Worm (Caenorhabditis elegans) whole organism, L2 larva: Measurements from ENCODE around the gene B0294.3.

ENCODE experiments used
- C34F6.9 ChIP-seq: fragments of 150-350 bp; optimal IDR thresholded peaks from 2 replicates; lab custom pipeline; 2014; ENCODE audit warnings: missing biosample characterization, missing genetic modification characterization
- F13H6.1 ChIP-seq: sonication (generic microtip); optimal IDR thresholded peaks from 2 replicates; lab custom pipeline; 2016; ENCODE audit warnings: missing genetic modification characterization, missing compliant biosample characterization
- R02D3.7 ChIP-seq: fragments of 150-350 bp; optimal IDR thresholded peaks from 2 replicates; lab custom pipeline; 2014; ENCODE audit warnings: missing biosample characterization, missing genetic modification characterization
- Y55F3AM.14 ChIP-seq: fragments of 200-800 bp; sonication (Bioruptor generic); optimal IDR thresholded peaks from 2 replicates; lab custom pipeline; 2018; ENCODE audit warnings: mild to moderate bottlenecking, missing genetic modification characterization, missing compliant biosample characterization
- ZK546.5 ChIP-seq: sonication (generic microtip); optimal IDR thresholded peaks from 2 replicates; lab custom pipeline; 2017; ENCODE audit warnings: missing biosample characterization, missing genetic modification characterization
- aly-2 ChIP-seq: fragments of 150-350 bp; optimal IDR thresholded peaks from 2 replicates; lab custom pipeline; 2014; ENCODE audit warnings: missing biosample characterization, missing genetic modification characterization
- ama-1 ChIP-seq: fragments of 150-350 bp; optimal IDR thresholded peaks from 2 replicates; lab custom pipeline; 2018; ENCODE audit warnings: inconsistent platforms
- blmp-1 ChIP-seq: sonication (generic microtip); optimal IDR thresholded peaks from 2 replicates; lab custom pipeline; 2017; ENCODE audit warnings: missing genetic modification characterization, mild to moderate bottlenecking, missing compliant biosample characterization, antibody characterized with exemption, moderate library complexity; ENCODE audit not compliant: insufficient read depth
- ceh-16 ChIP-seq: fragments of 150-350 bp; optimal IDR thresholded peaks from 2 replicates; lab custom pipeline; 2014; ENCODE audit warnings: missing biosample characterization, missing genetic modification characterization
- ceh-82 ChIP-seq: fragments of 150-350 bp; optimal IDR thresholded peaks from 2 replicates; lab custom pipeline; 2014; ENCODE audit warnings: missing biosample characterization, missing genetic modification characterization
- crh-2 ChIP-seq: sonication (generic microtip); optimal IDR thresholded peaks from 2 replicates; lab custom pipeline; 2017; ENCODE audit warnings: missing biosample characterization, missing genetic modification characterization
- dmd-4 ChIP-seq: sonication (generic microtip); optimal IDR thresholded peaks from 2 replicates; lab custom pipeline; 2017; ENCODE audit warnings: missing biosample characterization, missing genetic modification characterization
- egl-27 ChIP-seq: sonication (generic microtip); optimal IDR thresholded peaks from 3 replicates; lab custom pipeline; 2017; ENCODE audit warnings: missing biosample characterization, missing genetic modification reagents, missing genetic modification characterization
- elt-1 ChIP-seq: fragments of 150-350 bp; optimal IDR thresholded peaks from 2 replicates; lab custom pipeline; 2014; ENCODE audit warnings: missing biosample characterization, missing genetic modification characterization
- elt-3 ChIP-seq: sonication (generic microtip); optimal IDR thresholded peaks from 2 replicates; lab custom pipeline; 2017; ENCODE audit warnings: missing biosample characterization, missing genetic modification characterization
- fos-1 ChIP-seq: fragments of 150-350 bp; optimal IDR thresholded peaks from 2 replicates; lab custom pipeline; 2014; ENCODE audit warnings: missing biosample characterization, missing genetic modification characterization
- gmeb-1 ChIP-seq: fragments of 150-350 bp; optimal IDR thresholded peaks from 2 replicates; lab custom pipeline; 2014; ENCODE audit warnings: missing biosample characterization, missing genetic modification characterization
- lin-11 ChIP-seq: fragments of 150-350 bp; sonication (generic microtip); optimal IDR thresholded peaks from 2 replicates; lab custom pipeline; 2014; ENCODE audit warnings: missing biosample characterization, missing genetic modification characterization, inconsistent platforms, mixed read lengths
- lin-13 ChIP-seq: fragments of 150-350 bp; optimal IDR thresholded peaks from 2 replicates; lab custom pipeline; 2014; ENCODE audit warnings: missing biosample characterization, missing genetic modification reagents, missing genetic modification characterization
- lin-39 ChIP-seq: fragments of 150-350 bp; optimal IDR thresholded peaks from 2 replicates; lab custom pipeline; 2014; ENCODE audit warnings: missing biosample characterization, missing genetic modification reagents, missing genetic modification characterization
- lsy-2 ChIP-seq, 2 experiments: fragments of 150-350 bp in 1 of 2; sonication (generic microtip) in 1 of 2; optimal IDR thresholded peaks; 2 replicates each; lab custom pipeline; 2014 to 2017; ENCODE audit warnings: missing biosample characterization in 2 of 2, missing genetic modification characterization in 2 of 2
- mab-5 ChIP-seq: fragments of 150-350 bp; optimal IDR thresholded peaks from 2 replicates; lab custom pipeline; 2014; ENCODE audit warnings: missing biosample characterization, missing genetic modification characterization
- mbf-1 ChIP-seq: sonication (generic microtip); optimal IDR thresholded peaks from 2 replicates; lab custom pipeline; 2017; ENCODE audit warnings: missing biosample characterization, missing genetic modification characterization
- mdl-1 ChIP-seq, 2 experiments: fragments of 150-350 bp in 1 of 2; sonication (generic microtip) in 1 of 2; optimal IDR thresholded peaks; 2 replicates each; lab custom pipeline; 2017; ENCODE audit warnings: missing biosample characterization in 2 of 2, missing genetic modification characterization in 2 of 2
- nhr-11 ChIP-seq: fragments of 150-350 bp; optimal IDR thresholded peaks from 2 replicates; lab custom pipeline; 2014; ENCODE audit warnings: missing biosample characterization, missing genetic modification characterization
- nhr-23 ChIP-seq: fragments of 150-350 bp; optimal IDR thresholded peaks from 2 replicates; lab custom pipeline; 2014; ENCODE audit warnings: missing biosample characterization, missing genetic modification reagents, missing genetic modification characterization
- nhr-237 ChIP-seq: fragments of 150-350 bp; optimal IDR thresholded peaks from 2 replicates; lab custom pipeline; 2014; ENCODE audit warnings: missing biosample characterization, missing genetic modification characterization
- nhr-77 ChIP-seq: fragments of 150-350 bp; optimal IDR thresholded peaks from 2 replicates; lab custom pipeline; 2014; ENCODE audit warnings: missing biosample characterization, missing genetic modification characterization
- skn-1 ChIP-seq: sonication (generic microtip); optimal IDR thresholded peaks from 2 replicates; lab custom pipeline; 2017; ENCODE audit warnings: missing biosample characterization, missing genetic modification characterization
- sma-3 ChIP-seq: sonication (generic microtip); optimal IDR thresholded peaks from 2 replicates; lab custom pipeline; 2016; ENCODE audit warnings: missing genetic modification reagents, missing genetic modification characterization, missing compliant biosample characterization
- sma-9 ChIP-seq, 2 experiments: fragments of 150-350 bp in 1 of 2; sonication (generic microtip) in 1 of 2; optimal IDR thresholded peaks; 2 replicates each; lab custom pipeline; 2014 to 2016; ENCODE audit warnings: missing genetic modification characterization in 2 of 2, mild to moderate bottlenecking in 1 of 2, missing biosample characterization in 1 of 2, missing compliant biosample characterization in 1 of 2, missing genetic modification reagents in 1 of 2, moderate library complexity in 1 of 2
- snpc-4 ChIP-seq: fragments of 150-350 bp; optimal IDR thresholded peaks from 2 replicates; lab custom pipeline; 2014; ENCODE audit warnings: missing biosample characterization, missing genetic modification characterization
- unc-62 ChIP-seq: fragments of 150-350 bp; optimal IDR thresholded peaks from 2 replicates; lab custom pipeline; 2014; ENCODE audit warnings: missing biosample characterization, missing genetic modification reagents, missing genetic modification characterization
- ztf-1 ChIP-seq: fragments of 200-800 bp; sonication (Bioruptor generic); conservative IDR thresholded peaks from 2 replicates; pipeline ENCODE4 v1.3.6; 2022; ENCODE audit warnings: missing genetic modification characterization, missing compliant biosample characterization
- ztf-11 ChIP-seq: sonication (generic microtip); optimal IDR thresholded peaks from 2 replicates; lab custom pipeline; 2017; ENCODE audit warnings: missing biosample characterization, missing genetic modification characterization

The B0294.3 gene

ce11 chrX:1909353-1909752 is 17.4 kb downstream of the B0294.3 start (continued):
- peak; percentile 89 for TF ChIP-seq mab-5 (tag; lab: Kevin White, UChicago)
- peak; percentile 4 for TF ChIP-seq ZK546.5
- TF ChIP-seq elt-3 (tag; lab: Kevin White, UChicago) = no peak
- peak; percentile 56 for TF ChIP-seq C34F6.9 (tag; lab: Kevin White, UChicago)
- TF ChIP-seq fos-1 (tag; lab: Kevin White, UChicago) = peak; percentile 48
- no peak for TF ChIP-seq ama-1 (lab: Kevin White, UChicago)

- TF ChIP-seq elt-1 (tag; lab: Kevin White, UChicago) = no peak
- no peak for TF ChIP-seq lin-39 (tag; lab: Kevin White, UChicago)
- TF ChIP-seq sma-9 (GFP tag; optimal IDR thresholded peaks at IDR 0.05; lab: Kevin White, UChicago) = no peak
- TF ChIP-seq sma-9 (tag; optimal IDR thresholded peaks at IDR 0.05; lab: Kevin White, UChicago) = no peak
- no peak for TF ChIP-seq mbf-1 (tag; lab: Kevin White, UChicago)
- TF ChIP-seq C34F6.9 (tag; lab: Kevin White, UChicago) = no peak
- no peak for TF ChIP-seq Y55F3AM.14
- TF ChIP-seq egl-27 (tag; lab: Kevin White, UChicago) = no peak
- no peak for TF ChIP-seq ceh-16
- TF ChIP-seq ztf-11 = no peak
- no peak for TF ChIP-seq lin-11 (tag; lab: Kevin White, UChicago)
- TF ChIP-seq mdl-1 (tag; optimal IDR thresholded peaks at IDR 0.05; lab: Kevin White, UChicago) = no peak
- no peak for TF ChIP-seq R02D3.7 (tag; lab: Kevin White, UChicago)
Measured at ce11 chrX:1913257-1913656, 21.3 kb downstream of the B0294.3 start, which contains the start of gene ZC53.1. Gene ZC53.1 (minus strand): TSS chrX:1913357.

ce11 chrX:1915022-1915421 is 23.0 kb downstream of the B0294.3 start, which contains the start of gene rgs-9:
Gene rgs-9 (plus strand): TSS chrX:1915258.
- TF ChIP-seq nhr-11 (tag; lab: Kevin White, UChicago) (no peak), dmd-4 (tag; lab: Kevin White, UChicago) (no peak), skn-1 (no peak), mab-5 (tag; lab: Kevin White, UChicago) (no peak), crh-2 (no peak), sma-3 (no peak)

ce11 chrX:1917169-1917568 is 25.2 kb downstream of the B0294.3 start, which contains the start of gene dot-1.5:
Gene dot-1.5 (plus strand): TSS chrX:1917469.
- TF ChIP-seq snpc-4 (tag; lab: Kevin White, UChicago) (no peak), F13H6.1 (tag; lab: Kevin White, UChicago) (no peak), lsy-2 (tag; optimal IDR thresholded peaks at IDR 0.05; lab: Kevin White, UChicago) (no peak), blmp-1 (tag; lab: Kevin White, UChicago) (no peak), sma-3 (no peak), mab-5 (tag; lab: Kevin White, UChicago) (no peak), fos-1 (tag; lab: Kevin White, UChicago) (no peak), Y55F3AM.14 (no peak), lin-13 (no peak), mbf-1 (tag; lab: Kevin White, UChicago) (no peak), unc-62 (GFP tag; lab: Kevin White, UChicago) (no peak), dmd-4 (tag; lab: Kevin White, UChicago) (no peak), elt-3 (tag; lab: Kevin White, UChicago) (no peak)

ce11 chrX:1922294-1922693 is 30.3 kb downstream of the B0294.3 start, which contains the start of gene ZC53.22:
Gene ZC53.22 (minus strand): TSS chrX:1922394.
- TF ChIP-seq R02D3.7 (tag; lab: Kevin White, UChicago) (no peak), aly-2 (tag; lab: Kevin White, UChicago) (no peak), egl-27 (tag; lab: Kevin White, UChicago) (no peak), nhr-23 (tag; lab: Kevin White, UChicago) (no peak), F13H6.1 (tag; lab: Kevin White, UChicago) (no peak), elt-3 (tag; lab: Kevin White, UChicago) (no peak), gmeb-1 (no peak), nhr-237 (tag; lab: Kevin White, UChicago) (no peak), ceh-82 (tag; lab: Kevin White, UChicago) (no peak), nhr-77 (tag; lab: Kevin White, UChicago) (no peak), ztf-1 (no peak), mbf-1 (tag; lab: Kevin White, UChicago) (no peak), snpc-4 (tag; lab: Kevin White, UChicago) (no peak)
- TF ChIP-seq, all 48 proteins: peak for 0
